Fruit fly (Drosophila melanogaster) whole organism, adult: ENCODE data around the gene CG2201.

Source experiments
- CG11617 ChIP-seq: fragments of 200-800 bp; sonication (Bioruptor generic); optimal IDR thresholded peaks from 2 replicates; lab custom pipeline; 2017; ENCODE audit warnings: mild to moderate bottlenecking, missing biosample characterization, missing genetic modification reagents, missing genetic modification characterization
- CG12768 ChIP-seq: fragments of 200-800 bp; sonication (Bioruptor generic); optimal IDR thresholded peaks from 2 replicates; lab custom pipeline; 2017; ENCODE audit warnings: missing biosample characterization, missing genetic modification characterization, mild to moderate bottlenecking, moderate library complexity, missing genetic modification reagents
- CG14711 ChIP-seq: fragments of 200-800 bp; sonication (Bioruptor generic); optimal IDR thresholded peaks from 2 replicates; lab custom pipeline; 2018; ENCODE audit warnings: missing biosample characterization, mild to moderate bottlenecking, missing genetic modification characterization, moderate library complexity
- CG1620 ChIP-seq: fragments of 200-800 bp; sonication (Bioruptor generic); optimal IDR thresholded peaks from 2 replicates; lab custom pipeline; 2016; ENCODE audit warnings: missing biosample characterization, missing genetic modification characterization
- CG33017 ChIP-seq: fragments of 200-800 bp; sonication (Bioruptor generic); optimal IDR thresholded peaks from 2 replicates; lab custom pipeline; 2018; ENCODE audit warnings: missing biosample characterization, mild to moderate bottlenecking, missing genetic modification characterization, moderate library complexity
- CG5204 ChIP-seq: fragments of 200-800 bp; sonication (Bioruptor generic); optimal IDR thresholded peaks from 2 replicates; lab custom pipeline; 2016; ENCODE audit warnings: missing biosample characterization, missing genetic modification characterization
- CG7045 ChIP-seq: fragments of 200-800 bp; sonication (Bioruptor generic); optimal IDR thresholded peaks from 2 replicates; lab custom pipeline; 2017; ENCODE audit warnings: missing biosample characterization, mild to moderate bottlenecking, missing genetic modification characterization
- CG7101 ChIP-seq: fragments of 200-800 bp; sonication (Bioruptor generic); optimal IDR thresholded peaks from 2 replicates; lab custom pipeline; 2018; ENCODE audit warnings: missing biosample characterization, mild to moderate bottlenecking, missing genetic modification characterization, moderate library complexity
- Clk ChIP-seq: fragments of 200-800 bp; sonication (Bioruptor generic); optimal IDR thresholded peaks from 2 replicates; lab custom pipeline; 2017; ENCODE audit warnings: missing biosample characterization, missing genetic modification characterization
- Crg-1 ChIP-seq: fragments of 200-800 bp; sonication (Bioruptor generic); optimal IDR thresholded peaks from 2 replicates; lab custom pipeline; 2016; ENCODE audit warnings: missing biosample characterization, missing genetic modification characterization
- Hr96 ChIP-seq: fragments of 200-800 bp; sonication (Bioruptor generic); optimal IDR thresholded peaks from 2 replicates; lab custom pipeline; 2016; ENCODE audit warnings: missing biosample characterization, missing genetic modification characterization
- Mnt ChIP-seq: fragments of 200-800 bp; sonication (Bioruptor generic); optimal IDR thresholded peaks from 2 replicates; lab custom pipeline; 2016; ENCODE audit warnings: missing biosample characterization, mild to moderate bottlenecking, missing genetic modification characterization
- bab1 ChIP-seq: fragments of 200-800 bp; sonication (Bioruptor generic); optimal IDR thresholded peaks from 3 replicates; lab custom pipeline; 2019; ENCODE audit warnings: missing biosample characterization, mild to moderate bottlenecking, missing genetic modification characterization, moderate library complexity
- cic ChIP-seq: fragments of 200-800 bp; sonication (Bioruptor generic); optimal IDR thresholded peaks from 2 replicates; lab custom pipeline; 2017; ENCODE audit warnings: missing biosample characterization, mild to moderate bottlenecking, missing genetic modification characterization, moderate library complexity
- cnc ChIP-seq, 2 experiments: fragments of >200 bp; optimal IDR thresholded peaks; 2 replicates each; lab custom pipeline; 2017
- kay ChIP-seq: fragments of 200-800 bp; sonication (Bioruptor generic); peaks from one replicate; lab custom pipeline; 2016; ENCODE audit warnings: missing biosample characterization, missing genetic modification characterization, borderline replicate concordance
- ovo ChIP-seq: fragments of 200-800 bp; sonication (Bioruptor generic); optimal IDR thresholded peaks from 2 replicates; lab custom pipeline; 2016; ENCODE audit warnings: missing biosample characterization, missing genetic modification characterization
- pad ChIP-seq: fragments of 200-800 bp; sonication (Bioruptor generic); optimal IDR thresholded peaks from 3 replicates; lab custom pipeline; 2017; ENCODE audit warnings: missing biosample characterization, missing genetic modification characterization, mild to moderate bottlenecking, moderate library complexity, missing genetic modification reagents
- tj ChIP-seq: fragments of 200-800 bp; sonication (Bioruptor generic); optimal IDR thresholded peaks from 3 replicates; lab custom pipeline; 2017; ENCODE audit warnings: missing biosample characterization, mild to moderate bottlenecking, missing genetic modification characterization, moderate library complexity
- toe ChIP-seq: fragments of 200-800 bp; sonication (Bioruptor generic); optimal IDR thresholded peaks from 2 replicates; lab custom pipeline; 2016; ENCODE audit warnings: missing biosample characterization, missing genetic modification characterization

The CG2201 gene

dm6 chr2L:21627957-21628356 is 4.1 kb upstream of the CG2201 start:
- TF ChIP-seq bab1 (no peak), pad (GFP tag; lab: Kevin White, UChicago) (no peak), CG11617 (no peak), CG7045 (GFP tag; lab: Kevin White, UChicago) (no peak), CG1620 (GFP tag; lab: Kevin White, UChicago) (no peak), tj (GFP tag; lab: Kevin White, UChicago) (no peak), CG12768 (GFP tag; lab: Kevin White, UChicago) (no peak), CG14711 (tag; lab: Kevin White, UChicago) (no peak), Mnt (GFP tag; lab: Kevin White, UChicago) (no peak), CG33017 (no peak), kay (GFP tag; lab: Kevin White, UChicago) (no peak), Crg-1 (GFP tag; lab: Kevin White, UChicago) (no peak), Hr96 (no peak), ovo (no peak), CG5204 (GFP tag; lab: Kevin White, UChicago) (no peak), Clk (GFP tag; lab: Kevin White, UChicago) (no peak), cnc (optimal IDR thresholded peaks at IDR 0.05; lab: Kevin White, UChicago) (no peak), cic (GFP tag; lab: Kevin White, UChicago) (no peak), toe (GFP tag; lab: Kevin White, UChicago) (no peak), CG7101 (tag; lab: Kevin White, UChicago) (no peak)

- peak; percentile 49 for TF ChIP-seq ovo
- TF ChIP-seq bab1, result no peak
- TF ChIP-seq CG14711 (tag; lab: Kevin White, UChicago), result peak; percentile 48
- TF ChIP-seq kay (GFP tag; lab: Kevin White, UChicago), result peak; percentile 44
- no peak for TF ChIP-seq pad (GFP tag; lab: Kevin White, UChicago)
Measured at dm6 chr2L:21624472-21624787, 550 bp upstream of the CG2201 start.

dm6 chr2L:21622709-21623684 is 883 bp downstream of the CG2201 start:
- TF ChIP-seq CG7101 (tag; lab: Kevin White, UChicago), result no peak
- TF ChIP-seq CG14711 (tag; lab: Kevin White, UChicago), result no peak
- peak; percentile 45 for TF ChIP-seq cic (GFP tag; lab: Kevin White, UChicago)
- TF ChIP-seq pad (GFP tag; lab: Kevin White, UChicago), result no peak
- no peak for TF ChIP-seq CG1620 (GFP tag; lab: Kevin White, UChicago)
- TF ChIP-seq Clk (GFP tag; lab: Kevin White, UChicago), result no peak
- no peak for TF ChIP-seq Crg-1 (GFP tag; lab: Kevin White, UChicago)
- TF ChIP-seq toe (GFP tag; lab: Kevin White, UChicago), result no peak
- peak; percentile 67 for TF ChIP-seq ovo
- TF ChIP-seq CG5204 (GFP tag; lab: Kevin White, UChicago), result no peak
- TF ChIP-seq CG11617, result no peak
- TF ChIP-seq CG33017, result no peak
- TF ChIP-seq CG12768 (GFP tag; lab: Kevin White, UChicago), result no peak
- TF ChIP-seq tj (GFP tag; lab: Kevin White, UChicago), result no peak
- TF ChIP-seq Hr96, result no peak
- TF ChIP-seq Mnt (GFP tag; lab: Kevin White, UChicago), result peak; percentile 61
- TF ChIP-seq kay (GFP tag; lab: Kevin White, UChicago), result peak; percentile 87
- no peak for TF ChIP-seq cnc (optimal IDR thresholded peaks at IDR 0.05; lab: Kevin White, UChicago)
- TF ChIP-seq bab1, result no peak
- no peak for TF ChIP-seq CG7045 (GFP tag; lab: Kevin White, UChicago)

- TF ChIP-seq CG7101 (tag; lab: Kevin White, UChicago) (no peak), Clk (GFP tag; lab: Kevin White, UChicago) (no peak), CG12768 (GFP tag; lab: Kevin White, UChicago) (no peak), Crg-1 (GFP tag; lab: Kevin White, UChicago) (no peak), cic (GFP tag; lab: Kevin White, UChicago) (no peak), tj (GFP tag; lab: Kevin White, UChicago) (no peak)
Measured at dm6 chr2L:21622062-21622589, 1.8 kb downstream of the CG2201 start.

dm6 chr2L:21620527-21620926 is 3.4 kb downstream of the CG2201 start:
- TF ChIP-seq toe (GFP tag; lab: Kevin White, UChicago) (no peak), Hr96 (no peak), bab1 (no peak), Clk (GFP tag; lab: Kevin White, UChicago) (no peak), Crg-1 (GFP tag; lab: Kevin White, UChicago) (no peak), CG12768 (GFP tag; lab: Kevin White, UChicago) (no peak), CG5204 (GFP tag; lab: Kevin White, UChicago) (no peak)

- TF ChIP-seq CG5204 (GFP tag; lab: Kevin White, UChicago) (peak; percentile 4), Clk (GFP tag; lab: Kevin White, UChicago) (no peak), toe (GFP tag; lab: Kevin White, UChicago) (no peak), bab1 (no peak), Crg-1 (GFP tag; lab: Kevin White, UChicago) (no peak), tj (GFP tag; lab: Kevin White, UChicago) (no peak), CG11617 (no peak), kay (GFP tag; lab: Kevin White, UChicago) (peak; percentile 87), cnc (optimal IDR thresholded peaks at IDR 0.05; lab: Kevin White, UChicago) (peak; percentile 20 to 24), ovo (peak; percentile 14)
Measured at dm6 chr2L:21618738-21619431, 5.0 kb downstream of the CG2201 start.
